Worm (Caenorhabditis elegans): ENCODE measurements around the gene T08G5.2.

T08G5.2 gene

ce11 chrV:14028256-14028743 is 2.2 kb upstream of the T08G5.2 start (continued):
- no peak for TF ChIP-seq nhr-11 (tag; optimal IDR thresholded peaks at IDR 0.05)

- TF ChIP-seq unc-30 (tag; optimal IDR thresholded peaks at IDR 0.05): no peak
- no peak for TF ChIP-seq unc-62 (GFP tag; optimal IDR thresholded peaks at IDR 0.05)
- no peak for TF ChIP-seq jun-1 (tag; optimal IDR thresholded peaks at IDR 0.05)
- TF ChIP-seq nhr-19 (GFP tag; conservative IDR thresholded peaks at IDR 0.05): no peak
- TF ChIP-seq mdl-1 (tag; optimal IDR thresholded peaks at IDR 0.05): no peak
- TF ChIP-seq unc-130 (tag; optimal IDR thresholded peaks at IDR 0.05): no peak
- TF ChIP-seq fkh-4 (tag; optimal IDR thresholded peaks at IDR 0.05; ENCODE audit: borderline replicate concordance): no peak
- no peak for TF ChIP-seq dpl-1 (GFP tag; optimal IDR thresholded peaks at IDR 0.05)
- TF ChIP-seq aha-1 (tag; optimal IDR thresholded peaks at IDR 0.05): no peak
- no peak for TF ChIP-seq sptf-1 (tag; optimal IDR thresholded peaks at IDR 0.05)
- TF ChIP-seq alr-1 (tag; optimal IDR thresholded peaks at IDR 0.05; ENCODE audit: borderline replicate concordance): no peak
These were observed 1.3 kb upstream of the T08G5.2 start, which contains the start of gene T08G5.3 for ce11 chrV:14027384-14027783. T08G5.3 (minus strand) TSS chrV:14027484.

- no peak for TF ChIP-seq nhr-84 (tag; optimal IDR thresholded peaks at IDR 0.05)
- TF ChIP-seq sox-4 (tag; optimal IDR thresholded peaks at IDR 0.05): peak; percentile 21
These were observed 3.0 kb downstream of the T08G5.2 start, which contains the start of gene T08G5.15 for ce11 chrV:14023074-14023473. T08G5.15 (minus strand) TSS chrV:14023174.

ce11 chrV:14018640-14019039 is 7.5 kb downstream of the T08G5.2 start, which contains the start of the genes mtl-2 and T08G5.1:
mtl-2 (minus strand) TSS chrV:14018673.
T08G5.1 (plus strand) TSS chrV:14018766.
- TF ChIP-seq lin-14 (GFP tag; optimal IDR thresholded peaks at IDR 0.05): no peak
- TF ChIP-seq nhr-76 (tag; optimal IDR thresholded peaks at IDR 0.05): no peak
- TF ChIP-seq hlh-4 (tag; optimal IDR thresholded peaks at IDR 0.05): no peak
- no peak for TF ChIP-seq fkh-8 (tag; optimal IDR thresholded peaks at IDR 0.05)
- TF ChIP-seq alr-1 (tag; optimal IDR thresholded peaks at IDR 0.05; ENCODE audit: borderline replicate concordance): no peak
- TF ChIP-seq efl-1 (optimal IDR thresholded peaks at IDR 0.05): no peak
- peak in 1 of 2 experiments; percentile 68 for TF ChIP-seq efl-1 (GFP tag; optimal IDR thresholded peaks at IDR 0.05 in 1 of 2)
- no peak for TF ChIP-seq Y116A8C.19 (tag; optimal IDR thresholded peaks at IDR 0.05; ENCODE audit: borderline replicate concordance)
- no peak for TF ChIP-seq dpl-1 (GFP tag; optimal IDR thresholded peaks at IDR 0.05)
- no peak for TF ChIP-seq jun-1 (tag; optimal IDR thresholded peaks at IDR 0.05)
- TF ChIP-seq elt-2 (tag; optimal IDR thresholded peaks at IDR 0.05): peak; percentile 61
- no peak for TF ChIP-seq pag-3 (tag; optimal IDR thresholded peaks at IDR 0.05; ENCODE audit: borderline replicate concordance, insufficient read depth)

ce11 chrV:14017476-14017875 is 8.6 kb downstream of the T08G5.2 start, which contains the start of gene srh-308:
srh-308 (minus strand) TSS chrV:14017576.
- TF ChIP-seq egl-27 (tag; optimal IDR thresholded peaks at IDR 0.05) (no peak), ces-1 (GFP tag; optimal IDR thresholded peaks at IDR 0.05) (no peak)

ce11 chrV:14014395-14014794 is 11.7 kb downstream of the T08G5.2 start, which contains the start of gene end-3:
end-3 (plus strand) TSS chrV:14014695.
- TF ChIP-seq ama-1 (optimal IDR thresholded peaks at IDR 0.05): no peak
- TF ChIP-seq egl-13 (tag; optimal IDR thresholded peaks at IDR 0.05): no peak
- no peak for TF ChIP-seq ceh-63 (GFP tag; optimal IDR thresholded peaks at IDR 0.05)
- TF ChIP-seq Y116A8C.19 (tag; optimal IDR thresholded peaks at IDR 0.05; ENCODE audit: borderline replicate concordance): no peak
- no peak for TF ChIP-seq ets-5 (GFP tag; IDR thresholded peaks at IDR 0.05)
- no peak for TF ChIP-seq unc-98 (GFP tag; IDR thresholded peaks at IDR 0.05)

ce11 chrV:14013638-14014037 is 12.5 kb downstream of the T08G5.2 start:
- no peak for TF ChIP-seq lin-14 (GFP tag; optimal IDR thresholded peaks at IDR 0.05)
- TF ChIP-seq efl-1 (optimal IDR thresholded peaks at IDR 0.05): no peak
- peak in 1 of 2 experiments; percentile 71 for TF ChIP-seq efl-1 (GFP tag; optimal IDR thresholded peaks at IDR 0.05 in 1 of 2)

Measured in whole organism, L1 larva.